Fruit fly (Drosophila melanogaster): ENCODE measurements around the gene hng3.

hng3 gene

dm6 chr3L:738523-739356, 16.5 kb downstream of the hng3 start:
- TF ChIP-seq psq (optimal IDR thresholded peaks at IDR 0.05), result no peak
- no peak for TF ChIP-seq h (optimal IDR thresholded peaks at IDR 0.05)

DNA sequence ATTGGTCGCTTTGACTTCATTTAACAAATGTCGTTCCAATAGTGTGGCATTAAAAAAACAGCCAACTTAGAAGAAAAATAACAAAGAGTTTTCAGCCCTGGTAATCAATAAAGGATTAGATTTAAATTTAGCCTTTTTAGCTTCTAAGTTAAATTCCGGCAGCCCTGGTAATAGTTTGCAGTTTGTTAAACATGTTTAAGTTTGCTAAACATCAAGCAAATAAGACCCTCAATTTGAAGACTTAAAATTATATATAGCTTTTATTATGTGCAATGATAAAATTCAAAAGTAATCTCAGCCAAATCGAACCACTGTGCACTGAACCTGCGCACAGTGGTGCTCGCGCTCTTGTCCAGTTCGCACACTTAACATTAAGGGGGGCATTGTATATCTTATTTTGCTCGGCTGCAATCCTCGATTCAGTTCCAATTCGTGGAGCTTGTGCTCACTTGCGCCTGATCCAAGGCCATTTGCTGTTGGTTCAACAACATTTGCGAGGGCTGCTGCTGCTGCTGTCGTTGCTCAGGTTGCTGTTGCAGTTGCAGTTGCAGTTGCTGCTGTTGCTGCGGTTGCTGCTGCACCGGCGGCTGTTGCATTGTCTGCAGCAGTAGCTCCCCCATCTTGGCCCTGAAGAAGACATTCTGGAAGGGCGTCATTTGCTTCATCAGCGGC, 17.7 kb downstream of the hng3 start:
- TF ChIP-seq Sin3A (optimal IDR thresholded peaks at IDR 0.05) (no peak), ttk (optimal IDR thresholded peaks at IDR 0.05) (no peak), psq (optimal IDR thresholded peaks at IDR 0.05) (no peak)

DNA sequence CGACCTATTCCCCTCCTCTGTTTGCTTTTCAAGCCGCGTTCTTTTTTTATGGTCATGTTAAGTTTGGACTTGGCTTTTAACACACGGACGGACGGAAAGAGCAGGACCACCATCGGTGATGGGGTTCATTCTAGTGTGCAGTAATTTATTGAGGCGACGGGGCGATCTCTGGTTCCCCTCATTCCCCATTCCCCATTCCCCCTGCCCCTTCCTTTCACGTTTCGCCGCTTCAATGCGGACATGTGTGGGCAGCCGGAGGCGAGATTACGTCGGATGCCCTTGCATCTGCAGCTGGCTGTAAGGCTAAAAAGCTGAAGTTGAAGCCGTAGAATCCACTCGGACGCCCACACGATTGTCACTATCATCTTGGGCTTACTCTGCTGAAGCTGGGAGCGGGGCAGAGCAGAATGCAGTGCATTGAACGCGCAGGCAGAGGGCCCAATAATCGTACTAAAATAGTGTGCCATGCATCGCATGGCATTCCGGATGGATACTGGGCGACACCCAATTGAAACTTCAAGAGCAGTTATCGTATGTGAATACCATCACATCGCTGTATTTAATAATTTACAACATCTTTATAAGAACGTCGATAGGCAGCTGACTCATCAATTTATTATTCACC, 18.6 kb downstream of the hng3 start:
- no peak for TF ChIP-seq h (optimal IDR thresholded peaks at IDR 0.05)
- TF ChIP-seq ttk (optimal IDR thresholded peaks at IDR 0.05), result no peak
- TF ChIP-seq Myc (optimal IDR thresholded peaks at IDR 0.05), result no peak
- TF ChIP-seq psq (optimal IDR thresholded peaks at IDR 0.05), result no peak
- TF ChIP-seq Sin3A (optimal IDR thresholded peaks at IDR 0.05), result no peak
- TF ChIP-seq insv (optimal IDR thresholded peaks at IDR 0.05), result no peak

dm6 chr3L:735948-736347, 19.3 kb downstream of the hng3 start:
- TF ChIP-seq psq (optimal IDR thresholded peaks at IDR 0.05) (no peak), Myc (optimal IDR thresholded peaks at IDR 0.05) (no peak), ttk (optimal IDR thresholded peaks at IDR 0.05) (no peak), insv (optimal IDR thresholded peaks at IDR 0.05) (no peak), Sin3A (optimal IDR thresholded peaks at IDR 0.05) (no peak), h (optimal IDR thresholded peaks at IDR 0.05) (no peak)

dm6 chr3L:735315-735714, 20.0 kb downstream of the hng3 start:
- TF ChIP-seq insv (optimal IDR thresholded peaks at IDR 0.05) (no peak), ttk (optimal IDR thresholded peaks at IDR 0.05) (no peak), Sin3A (optimal IDR thresholded peaks at IDR 0.05) (no peak), psq (optimal IDR thresholded peaks at IDR 0.05) (no peak), h (optimal IDR thresholded peaks at IDR 0.05) (no peak), Myc (optimal IDR thresholded peaks at IDR 0.05) (no peak)

dm6 chr3L:733845-734697, 21.2 kb downstream of the hng3 start:
- TF ChIP-seq Sin3A (optimal IDR thresholded peaks at IDR 0.05) (no peak), psq (optimal IDR thresholded peaks at IDR 0.05) (no peak), Myc (optimal IDR thresholded peaks at IDR 0.05) (no peak), h (optimal IDR thresholded peaks at IDR 0.05) (no peak), ttk (optimal IDR thresholded peaks at IDR 0.05) (no peak), insv (optimal IDR thresholded peaks at IDR 0.05) (no peak)

DNA sequence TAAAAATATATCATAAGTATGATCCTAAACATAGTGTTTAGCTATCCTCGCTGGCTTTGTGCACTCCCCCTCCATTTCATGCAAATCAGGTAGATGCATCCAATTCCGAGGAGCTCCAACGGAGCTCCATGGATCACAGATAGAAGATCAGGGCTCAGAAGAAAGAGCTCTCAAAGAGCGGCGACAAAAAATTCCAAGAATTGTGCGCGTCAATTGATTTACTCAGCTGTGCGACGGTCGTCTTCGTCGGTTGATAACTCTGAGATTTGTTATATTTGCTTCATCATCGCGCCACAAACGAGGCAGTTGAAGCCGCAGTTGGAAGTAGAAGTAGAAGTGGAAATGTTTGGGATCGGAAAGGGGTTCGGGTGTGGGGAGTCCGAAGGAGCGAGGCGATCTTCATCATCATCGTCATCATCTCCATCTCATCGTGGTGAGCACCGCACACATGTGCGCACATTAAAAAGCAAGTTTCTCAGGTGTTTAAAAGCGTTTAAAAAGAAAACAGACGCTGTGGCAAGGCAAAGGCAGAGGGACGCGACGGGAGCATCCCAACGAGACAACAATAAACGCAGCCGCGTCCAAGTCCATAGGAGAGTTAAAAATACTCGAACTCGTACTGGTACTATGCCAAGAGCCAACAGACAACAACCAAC, 22.0 kb downstream of the hng3 start:
- TF ChIP-seq Sin3A (optimal IDR thresholded peaks at IDR 0.05) (no peak), ttk (optimal IDR thresholded peaks at IDR 0.05) (no peak), Myc (optimal IDR thresholded peaks at IDR 0.05) (no peak), psq (optimal IDR thresholded peaks at IDR 0.05) (no peak), h (optimal IDR thresholded peaks at IDR 0.05) (no peak), insv (optimal IDR thresholded peaks at IDR 0.05) (no peak)

dm6 chr3L:732290-732954, 22.9 kb downstream of the hng3 start:
- TF ChIP-seq insv (optimal IDR thresholded peaks at IDR 0.05) (no peak), ttk (optimal IDR thresholded peaks at IDR 0.05) (no peak)

dm6 chr3L:731469-731868, 23.8 kb downstream of the hng3 start:
- TF ChIP-seq h (optimal IDR thresholded peaks at IDR 0.05), result no peak

dm6 chr3L:729345-729744, 25.9 kb downstream of the hng3 start:
- no peak for TF ChIP-seq Sin3A (optimal IDR thresholded peaks at IDR 0.05)
- no peak for TF ChIP-seq h (optimal IDR thresholded peaks at IDR 0.05)

- TF ChIP-seq Sin3A (optimal IDR thresholded peaks at IDR 0.05), result no peak
- no peak for TF ChIP-seq h (optimal IDR thresholded peaks at IDR 0.05)
- no peak for TF ChIP-seq psq (optimal IDR thresholded peaks at IDR 0.05)
- TF ChIP-seq Myc (optimal IDR thresholded peaks at IDR 0.05), result no peak
- no peak for TF ChIP-seq insv (optimal IDR thresholded peaks at IDR 0.05)
- TF ChIP-seq ttk (optimal IDR thresholded peaks at IDR 0.05), result no peak
Measured at dm6 chr3L:728579-728978, 26.7 kb downstream of the hng3 start.

Data from Kc167 (cell line).